Worm (Caenorhabditis elegans) whole organism, mixed stage, embryonic: ENCODE results near the gene gasr-8.

Source experiments
- M03D4.4 ChIP-seq: sonication (generic microtip); optimal IDR thresholded peaks from 2 replicates; lab custom pipeline; 2017; ENCODE audit warnings: mild to moderate bottlenecking, missing genetic modification characterization, missing compliant biosample characterization
- bed-3 ChIP-seq: fragments of 200-800 bp; sonication (Bioruptor generic); optimal IDR thresholded peaks from 3 replicates; lab custom pipeline; 2018; ENCODE audit warnings: mild to moderate bottlenecking, missing genetic modification characterization, moderate library complexity, missing compliant biosample characterization
- blmp-1 ChIP-seq: fragments of 150-350 bp; optimal IDR thresholded peaks from 2 replicates; lab custom pipeline; 2014; ENCODE audit warnings: missing biosample characterization, missing genetic modification characterization
- ceh-39 ChIP-seq: fragments of 150-350 bp; optimal IDR thresholded peaks from 2 replicates; lab custom pipeline; 2014; ENCODE audit warnings: missing biosample characterization, missing genetic modification characterization
- ceh-43 ChIP-seq: fragments of 200-800 bp; sonication (Bioruptor generic); optimal IDR thresholded peaks from 2 replicates; lab custom pipeline; 2018; ENCODE audit warnings: mild to moderate bottlenecking, missing genetic modification characterization, moderate library complexity, missing compliant biosample characterization
- ceh-83 ChIP-seq: fragments of 200-800 bp; sonication (Bioruptor generic); optimal IDR thresholded peaks from 2 replicates; lab custom pipeline; 2018; ENCODE audit warnings: mild to moderate bottlenecking, missing genetic modification characterization, missing compliant biosample characterization
- cnd-1 ChIP-seq: fragments of 200-800 bp; sonication (Bioruptor generic); optimal IDR thresholded peaks from 2 replicates; lab custom pipeline; 2018; ENCODE audit warnings: mild to moderate bottlenecking, missing genetic modification characterization, missing compliant biosample characterization
- drap-1 ChIP-seq: fragments of 200-800 bp; sonication (Bioruptor generic); optimal IDR thresholded peaks from 3 replicates; lab custom pipeline; 2018; ENCODE audit warnings: mild to moderate bottlenecking, missing genetic modification characterization, missing compliant biosample characterization
- elt-1 ChIP-seq: sonication (generic microtip); optimal IDR thresholded peaks from 2 replicates; lab custom pipeline; 2017; ENCODE audit warnings: missing genetic modification characterization, mild to moderate bottlenecking, missing compliant biosample characterization, antibody characterized with exemption, moderate library complexity, borderline replicate concordance; ENCODE audit not compliant: insufficient read depth
- elt-3 ChIP-seq: fragments of 150-350 bp; optimal IDR thresholded peaks from 2 replicates; lab custom pipeline; 2014; ENCODE audit warnings: missing biosample characterization, missing genetic modification characterization
- ham-2 ChIP-seq: fragments of 200-800 bp; sonication (Bioruptor generic); optimal IDR thresholded peaks from 2 replicates; lab custom pipeline; 2018; ENCODE audit warnings: mild to moderate bottlenecking, missing genetic modification characterization, missing compliant biosample characterization
- hlh-1 ChIP-seq: fragments of 150-350 bp; optimal IDR thresholded peaks from 2 replicates; lab custom pipeline; 2014; ENCODE audit warnings: missing biosample characterization, missing genetic modification reagents, missing genetic modification characterization
- lin-13 ChIP-seq: fragments of 150-350 bp; optimal IDR thresholded peaks from 2 replicates; lab custom pipeline; 2014; ENCODE audit warnings: missing biosample characterization, missing genetic modification characterization
- lin-32 ChIP-seq: fragments of 200-800 bp; sonication (Bioruptor generic); optimal IDR thresholded peaks from 2 replicates; lab custom pipeline; 2018; ENCODE audit warnings: mild to moderate bottlenecking, missing genetic modification characterization, missing compliant biosample characterization
- lsy-2 ChIP-seq: fragments of 150-350 bp; optimal IDR thresholded peaks from 2 replicates; lab custom pipeline; 2014; ENCODE audit warnings: missing biosample characterization, missing genetic modification characterization
- mab-5 ChIP-seq: fragments of 150-350 bp; optimal IDR thresholded peaks from 2 replicates; lab custom pipeline; 2014; ENCODE audit warnings: missing biosample characterization, missing genetic modification characterization
- mep-1 ChIP-seq: fragments of 150-350 bp; optimal IDR thresholded peaks from 2 replicates; lab custom pipeline; 2017; ENCODE audit warnings: missing biosample characterization, missing genetic modification reagents, missing genetic modification characterization, inconsistent platforms
- mls-2 ChIP-seq: sonication (generic microtip); optimal IDR thresholded peaks from 2 replicates; lab custom pipeline; 2016; ENCODE audit warnings: mild to moderate bottlenecking, missing genetic modification characterization, moderate library complexity, missing compliant biosample characterization
- nhr-12 ChIP-seq: fragments of 150-350 bp; optimal IDR thresholded peaks from 2 replicates; lab custom pipeline; 2014; ENCODE audit warnings: missing biosample characterization, missing genetic modification characterization
- nhr-2 ChIP-seq: fragments of 150-350 bp; optimal IDR thresholded peaks from 2 replicates; lab custom pipeline; 2014; ENCODE audit warnings: missing biosample characterization, missing genetic modification characterization
- nhr-76 ChIP-seq: sonication (generic microtip); optimal IDR thresholded peaks from 2 replicates; lab custom pipeline; 2017; ENCODE audit warnings: missing biosample characterization, missing genetic modification characterization
- pha-4 ChIP-seq: fragments of 150-350 bp; optimal IDR thresholded peaks from 2 replicates; lab custom pipeline; 2018; ENCODE audit warnings: missing biosample characterization, missing genetic modification reagents, missing genetic modification characterization
- sem-2 ChIP-seq: fragments of 200-800 bp; sonication (Bioruptor generic); optimal IDR thresholded peaks from 2 replicates; lab custom pipeline; 2018; ENCODE audit warnings: mild to moderate bottlenecking, missing genetic modification characterization, missing compliant biosample characterization
- snpc-4 ChIP-seq: fragments of 150-350 bp; optimal IDR thresholded peaks from 2 replicates; lab custom pipeline; 2014; ENCODE audit warnings: missing biosample characterization, missing genetic modification characterization
- sptf-1 ChIP-seq: sonication (generic microtip); optimal IDR thresholded peaks from 2 replicates; lab custom pipeline; 2017; ENCODE audit warnings: mild to moderate bottlenecking, missing genetic modification characterization, moderate library complexity, missing compliant biosample characterization
- tbx-8 ChIP-seq: fragments of 200-800 bp; sonication (Bioruptor generic); optimal IDR thresholded peaks from 2 replicates; lab custom pipeline; 2018; ENCODE audit warnings: mild to moderate bottlenecking, missing genetic modification characterization, moderate library complexity, missing compliant biosample characterization
- unc-120 ChIP-seq: sonication (generic microtip); optimal IDR thresholded peaks from 2 replicates; lab custom pipeline; 2017; ENCODE audit warnings: missing genetic modification characterization, missing compliant biosample characterization; ENCODE audit not compliant: poor library complexity, severe bottlenecking
- unc-39 ChIP-seq: fragments of 150-350 bp; optimal IDR thresholded peaks from 2 replicates; lab custom pipeline; 2014; ENCODE audit warnings: missing biosample characterization, missing genetic modification characterization
- unc-62 ChIP-seq: fragments of 150-350 bp; optimal IDR thresholded peaks from 2 replicates; lab custom pipeline; 2014; ENCODE audit warnings: missing biosample characterization, missing genetic modification reagents, missing genetic modification characterization
- zip-8 ChIP-seq: fragments of 150-350 bp; optimal IDR thresholded peaks from 2 replicates; lab custom pipeline; 2014; ENCODE audit warnings: missing biosample characterization, missing genetic modification characterization
- ztf-11 ChIP-seq: fragments of 150-350 bp; optimal IDR thresholded peaks from 2 replicates; lab custom pipeline; 2014; ENCODE audit warnings: missing biosample characterization, missing genetic modification characterization

The gasr-8 gene

DNA sequence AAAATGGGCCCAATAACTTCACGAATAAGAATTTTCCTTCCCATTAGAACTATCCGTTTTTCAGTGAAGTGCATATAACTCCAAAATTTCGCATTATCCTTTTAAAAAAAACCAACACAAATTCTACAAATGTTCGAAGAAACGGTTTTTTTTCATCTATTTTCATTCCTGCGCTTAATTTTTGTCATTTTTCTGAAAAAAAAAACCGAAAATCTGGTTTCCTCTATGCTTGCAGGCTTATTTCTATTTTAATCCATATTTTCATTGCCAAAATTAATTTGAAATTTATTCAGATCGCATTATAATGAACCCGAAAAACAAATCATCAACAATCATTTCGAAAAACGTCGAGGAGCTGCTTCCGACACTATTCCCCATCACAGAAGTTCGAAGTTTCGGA is 9.8 kb downstream of the gasr-8 start, which contains the start of gene set-5:
TSS of gene set-5 (plus strand) at position 301 of the 400 bp plus-strand sequence.
- TF ChIP-seq sptf-1 (tag; lab: Kevin White, UChicago) (no peak), mls-2 (no peak), hlh-1 (no peak), ham-2 (no peak), cnd-1 (tag; lab: Kevin White, UChicago) (no peak), elt-3 (tag; lab: Kevin White, UChicago) (no peak), mab-5 (tag; lab: Kevin White, UChicago) (no peak), nhr-76 (tag; lab: Kevin White, UChicago) (no peak), pha-4 (no peak), snpc-4 (tag; lab: Kevin White, UChicago) (no peak), ceh-39 (tag; lab: Kevin White, UChicago) (no peak), drap-1 (GFP tag; lab: Kevin White, UChicago) (no peak), unc-62 (no peak), ceh-83 (GFP tag; lab: Kevin White, UChicago) (no peak)

DNA sequence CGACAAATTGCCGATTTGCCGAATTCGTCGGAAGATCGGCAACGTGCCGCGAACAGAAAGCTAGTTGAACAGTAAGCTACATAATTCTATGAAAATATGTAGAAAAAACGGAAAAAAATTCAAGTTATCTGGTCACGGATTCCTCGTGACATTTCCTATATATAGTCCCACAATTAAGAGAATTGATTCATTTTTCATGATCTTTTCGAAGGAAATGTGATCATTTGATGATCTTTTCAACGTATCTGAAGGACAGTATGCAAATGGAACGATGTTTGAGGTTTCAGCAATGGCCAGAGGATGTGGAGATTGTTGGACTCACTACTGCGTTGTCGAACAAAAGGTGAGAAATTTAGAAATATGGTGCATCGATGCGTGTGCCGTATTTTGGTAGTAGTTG is 19.0 kb downstream of the gasr-8 start, which contains the start of gene R08A2.9:
TSS of gene R08A2.9 (plus strand) at position 301 of the 400 bp plus-strand sequence.
- TF ChIP-seq bed-3 (GFP tag; lab: Kevin White, UChicago) (no peak), lin-32 (no peak), elt-1 (tag; lab: Kevin White, UChicago) (no peak), snpc-4 (tag; lab: Kevin White, UChicago) (no peak), pha-4 (no peak), unc-62 (no peak), ceh-83 (GFP tag; lab: Kevin White, UChicago) (no peak), tbx-8 (no peak), zip-8 (no peak)

DNA sequence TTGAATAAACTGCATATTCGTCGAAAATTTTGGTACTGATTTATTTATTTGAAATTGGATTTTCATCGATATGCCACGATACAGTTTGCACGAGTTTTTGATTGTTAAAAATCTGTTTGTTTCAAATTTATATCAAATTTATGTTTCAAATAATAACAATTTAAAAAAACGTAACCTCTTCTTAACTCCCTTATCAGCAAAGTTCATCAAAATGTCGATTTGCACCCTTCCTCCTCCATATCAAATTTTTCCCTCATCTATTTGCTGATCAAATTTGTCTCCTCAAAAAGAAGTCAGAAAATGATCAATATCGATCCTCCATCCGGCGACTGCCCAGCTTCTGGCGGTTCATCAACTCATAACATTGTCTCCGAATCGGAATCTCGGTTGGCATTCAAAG is 22.2 kb downstream of the gasr-8 start, which contains the start of gene ssp-33:
TSS of gene ssp-33 (plus strand) at position 301 of the 400 bp plus-strand sequence.
- TF ChIP-seq sem-2 (GFP tag; lab: Kevin White, UChicago) (no peak), ceh-43 (no peak), ztf-11 (tag; lab: Kevin White, UChicago) (no peak), pha-4 (no peak), blmp-1 (tag; lab: Kevin White, UChicago) (no peak), mep-1 (tag; lab: Kevin White, UChicago) (no peak), hlh-1 (no peak), ceh-39 (tag; lab: Kevin White, UChicago) (no peak), elt-3 (tag; lab: Kevin White, UChicago) (no peak), ham-2 (no peak), cnd-1 (tag; lab: Kevin White, UChicago) (no peak), lin-13 (no peak), unc-120 (tag; lab: Kevin White, UChicago) (no peak), M03D4.4 (tag; lab: Kevin White, UChicago) (no peak), lsy-2 (tag; lab: Kevin White, UChicago) (no peak), ceh-83 (GFP tag; lab: Kevin White, UChicago) (no peak), drap-1 (GFP tag; lab: Kevin White, UChicago) (no peak), unc-39 (tag; lab: Kevin White, UChicago) (no peak), sptf-1 (tag; lab: Kevin White, UChicago) (no peak)

DNA sequence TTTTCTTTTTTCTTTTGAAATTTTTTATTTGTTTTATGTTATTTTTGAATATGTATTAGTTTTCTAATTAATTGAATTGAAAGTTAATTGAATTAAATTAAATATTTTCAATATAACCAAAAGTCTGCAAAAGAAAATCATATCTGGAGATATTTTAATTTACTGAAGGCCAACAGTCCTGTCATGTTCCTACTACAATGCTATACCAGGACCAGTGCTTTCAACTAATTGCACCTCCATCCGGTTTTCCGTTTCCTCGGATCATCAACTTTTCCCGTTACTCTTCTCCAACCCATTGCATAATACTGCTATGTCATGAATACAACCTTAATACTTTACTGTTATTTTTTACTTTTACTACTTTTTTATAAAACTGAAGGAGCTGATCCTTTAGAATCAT is 23.4 kb downstream of the gasr-8 start, which contains the start of gene R08A2.5:
TSS of gene R08A2.5 (plus strand) at position 301 of the 400 bp plus-strand sequence.
- no peak for TF ChIP-seq nhr-12 (tag; lab: Kevin White, UChicago)
- no peak for TF ChIP-seq lin-32
- TF ChIP-seq ceh-83 (GFP tag; lab: Kevin White, UChicago) = no peak
- no peak for TF ChIP-seq mep-1 (tag; lab: Kevin White, UChicago)
- TF ChIP-seq M03D4.4 (tag; lab: Kevin White, UChicago) = no peak
- no peak for TF ChIP-seq lsy-2 (tag; lab: Kevin White, UChicago)
- no peak for TF ChIP-seq nhr-76 (tag; lab: Kevin White, UChicago)
- TF ChIP-seq lin-13 = no peak
- TF ChIP-seq sptf-1 (tag; lab: Kevin White, UChicago) = no peak
- TF ChIP-seq drap-1 (GFP tag; lab: Kevin White, UChicago) = no peak
- no peak for TF ChIP-seq unc-39 (tag; lab: Kevin White, UChicago)
- TF ChIP-seq mab-5 (tag; lab: Kevin White, UChicago) = no peak
- TF ChIP-seq ceh-39 (tag; lab: Kevin White, UChicago) = no peak
- no peak for TF ChIP-seq mls-2
- no peak for TF ChIP-seq unc-120 (tag; lab: Kevin White, UChicago)
- TF ChIP-seq nhr-2 = no peak
- no peak for TF ChIP-seq unc-62
- TF ChIP-seq ztf-11 (tag; lab: Kevin White, UChicago) = no peak
